Worm (Caenorhabditis elegans) whole organism, midembryonic: ENCODE measurements around the gene fbxa-39.

Experiments used
- T22C8.4 ChIP-seq: fragments of 200-800 bp; sonication (Bioruptor generic); IDR thresholded peaks from 2 replicates; pipeline ENCODE4 v1.3.6; 2022; ENCODE audit warnings: missing genetic modification characterization, missing compliant biosample characterization
- ztf-29 ChIP-seq: fragments of 200-800 bp; sonication (Bioruptor generic); IDR thresholded peaks from 2 replicates; pipeline ENCODE4 v1.3.6; 2022; ENCODE audit warnings: missing genetic modification reagents, missing genetic modification characterization, missing compliant biosample characterization

- TF ChIP-seq T22C8.4, result no peak
- TF ChIP-seq ztf-29 (GFP tag; lab: Robert Waterston, UW), result no peak
Observed at ce11 chrIII:2280569-2280968, 7.7 kb downstream of the fbxa-39 start, which contains the start of gene Y54F10BM.22.
